Fruit fly (Drosophila melanogaster) whole organism, prepupa: Measurements from ENCODE around the gene CG15269.

ENCODE experiments used
- CG11294 ChIP-seq: fragments of 200-800 bp; sonication (Bioruptor generic); IDR thresholded peaks from 2 replicates; pipeline ENCODE4 v1.3.6; 2022; ENCODE audit warnings: missing biosample characterization, missing genetic modification characterization
- Hr4 ChIP-seq: fragments of 200-800 bp; sonication (Bioruptor generic); optimal IDR thresholded peaks from 3 replicates; lab custom pipeline; 2016; ENCODE audit warnings: missing biosample characterization, missing genetic modification characterization
- achi ChIP-seq: fragments of 200-800 bp; sonication (Bioruptor generic); optimal IDR thresholded peaks from 3 replicates; lab custom pipeline; 2016; ENCODE audit warnings: missing biosample characterization, missing genetic modification characterization
- fd85E ChIP-seq: fragments of 200-800 bp; sonication (Bioruptor generic); optimal IDR thresholded peaks from 3 replicates; lab custom pipeline; 2016; ENCODE audit warnings: missing biosample characterization, missing genetic modification characterization

DNA sequence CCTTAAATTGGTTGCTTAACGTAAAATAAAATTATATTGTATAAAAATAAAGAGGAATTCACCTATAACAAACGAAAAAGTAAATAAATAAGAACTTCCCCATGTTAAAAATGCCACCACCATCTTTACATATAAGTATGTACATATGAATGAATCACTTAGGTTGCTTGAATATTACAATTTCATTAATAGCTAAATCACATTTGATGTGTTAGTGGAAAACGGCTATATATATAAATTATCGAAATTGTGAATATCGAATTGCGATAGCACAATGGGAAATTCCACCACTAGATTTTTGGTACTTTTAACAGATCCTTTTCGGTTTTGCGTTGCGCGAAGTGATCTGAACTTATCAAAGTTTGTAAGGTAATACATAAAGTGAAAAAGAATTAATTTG lies 47.8 kb upstream of the CG15269 start, which contains the start of the genes solo and vas:
- no peak for TF ChIP-seq CG11294 (GFP tag; lab: Robert Waterston, UW)
- peak; percentile 45 for TF ChIP-seq Hr4 (GFP tag; lab: Kevin White, UChicago)
- TF ChIP-seq fd85E: no peak
- TF ChIP-seq achi (GFP tag; lab: Kevin White, UChicago): no peak
